Fruit fly (Drosophila melanogaster): Measurements from ENCODE around the gene CG34132.
A peak's percentile ranks its signal among the peaks of the same experiment; 100 is the strongest.

The CG34132 gene

dm6 chr2L:7885952-7886351 lies 649 bp downstream of the CG34132 start (continued):
- TF ChIP-seq CG3995 (GFP tag; optimal IDR thresholded peaks at IDR 0.05) = peak; percentile 63
- peak; percentile 71 for TF ChIP-seq Dref (GFP tag; IDR thresholded peaks at IDR 0.05)
- TF ChIP-seq ato (GFP tag; IDR thresholded peaks at IDR 0.05; ENCODE audit: partially characterized antibody) = peak; percentile 62; the same call in 1 of the 2 replicates
- peak; percentile 80 for TF ChIP-seq bbx (GFP tag; IDR thresholded peaks at IDR 0.05; ENCODE audit: partially characterized antibody)
- peak; percentile 12 for TF ChIP-seq YL-1 (GFP tag; optimal IDR thresholded peaks at IDR 0.05)
- TF ChIP-seq onecut (GFP tag; IDR thresholded peaks at IDR 0.05) = no peak
- peak in 1 of 2 experiments; percentile 92 for TF ChIP-seq Pdp1 (GFP tag; optimal IDR thresholded peaks at IDR 0.05)
- no peak for TF ChIP-seq CG10209 (GFP tag; optimal IDR thresholded peaks at IDR 0.05)
- TF ChIP-seq knrl (GFP tag; IDR thresholded peaks at IDR 0.05; ENCODE audit: partially characterized antibody) = peak; percentile 74
- TF ChIP-seq CG7963 (GFP tag; IDR thresholded peaks at IDR 0.05; ENCODE audit: partially characterized antibody) = peak; percentile 59; the same call in 2 of the 3 replicates
- 0 out of 4 replicates have a peak, but pooled peaks have one; percentile 64 for TF ChIP-seq chinmo (GFP tag; IDR thresholded peaks at IDR 0.05; ENCODE audit: partially characterized antibody)
- TF ChIP-seq vnd (GFP tag; IDR thresholded peaks at IDR 0.05; ENCODE audit: partially characterized antibody) = peak; percentile 65; the same call in 2 of the 3 replicates
- peak; percentile 46 for TF ChIP-seq pzg (GFP tag; optimal IDR thresholded peaks at IDR 0.05)
- no peak for TF ChIP-seq CG1832 (GFP tag; optimal IDR thresholded peaks at IDR 0.05)
- TF ChIP-seq trem (tag; optimal IDR thresholded peaks at IDR 0.05) = peak; percentile 4
- peak; percentile 79 for TF ChIP-seq CG13287 (GFP tag; IDR thresholded peaks at IDR 0.05; ENCODE audit: partially characterized antibody)
- peak; percentile 77 for TF ChIP-seq hbn (GFP tag; IDR thresholded peaks at IDR 0.05; ENCODE audit: partially characterized antibody)
- TF ChIP-seq unc-4 (GFP tag; IDR thresholded peaks at IDR 0.05; ENCODE audit: partially characterized antibody) = peak; percentile 67
- TF ChIP-seq gfzf (GFP tag; optimal IDR thresholded peaks at IDR 0.05) = peak; percentile 18
- no peak for TF ChIP-seq CG10565 (GFP tag; optimal IDR thresholded peaks at IDR 0.05)
- peak; percentile 71 for TF ChIP-seq BEAF-32 (GFP tag; optimal IDR thresholded peaks at IDR 0.05)
- TF ChIP-seq sna (GFP tag; IDR thresholded peaks at IDR 0.05; ENCODE audit: partially characterized antibody) = peak; percentile 73
- peak; percentile 69 for TF ChIP-seq CG16813 (GFP tag; IDR thresholded peaks at IDR 0.05; ENCODE audit: partially characterized antibody)
- TF ChIP-seq Bgb (GFP tag; IDR thresholded peaks at IDR 0.05; ENCODE audit: partially characterized antibody) = peak; percentile 72
- TF ChIP-seq Opbp (GFP tag; IDR thresholded peaks at IDR 0.05; ENCODE audit: partially characterized antibody) = peak; percentile 72; the same call in 2 of the 3 replicates
- peak in 1 of 2 experiments; percentile 18 for TF ChIP-seq crp (GFP tag; optimal IDR thresholded peaks at IDR 0.05)
- peak; percentile 71 for TF ChIP-seq Doc3 (GFP tag; IDR thresholded peaks at IDR 0.05; ENCODE audit: partially characterized antibody)
- TF ChIP-seq CG32772 (GFP tag; IDR thresholded peaks at IDR 0.05) = no peak
- peak; percentile 72 for TF ChIP-seq CG34224 (GFP tag; IDR thresholded peaks at IDR 0.05; ENCODE audit: partially characterized antibody)

- no peak for TF ChIP-seq Mrtf (GFP tag; IDR thresholded peaks at IDR 0.05)
- peak; percentile 28 for TF ChIP-seq pfk (GFP tag; optimal IDR thresholded peaks at IDR 0.05)
- TF ChIP-seq E2f1 (GFP tag; IDR thresholded peaks at IDR 0.05) = no peak
- peak; percentile 49 to 63 for TF ChIP-seq Trl (optimal IDR thresholded peaks at IDR 0.05)
- TF ChIP-seq Trl (GFP tag; optimal IDR thresholded peaks at IDR 0.05) = no peak
- no peak for TF ChIP-seq NfI (GFP tag; optimal IDR thresholded peaks at IDR 0.05)
- peak; percentile 7 for TF ChIP-seq nom (GFP tag; optimal IDR thresholded peaks at IDR 0.05)
- TF ChIP-seq CG3163 (GFP tag; optimal IDR thresholded peaks at IDR 0.05) = peak; percentile 65
- TF ChIP-seq CG34422 (GFP tag; IDR thresholded peaks at IDR 0.05) = no peak
- no peak for TF ChIP-seq abd-A (tag; optimal IDR thresholded peaks at IDR 0.05)
- TF ChIP-seq Jarid2 (GFP tag; optimal IDR thresholded peaks at IDR 0.05) = peak; percentile 14
- TF ChIP-seq CG12391 (tag; optimal IDR thresholded peaks at IDR 0.05) = no peak
- no peak for TF ChIP-seq CG4820 (GFP tag; optimal IDR thresholded peaks at IDR 0.05)
- TF ChIP-seq danr (GFP tag; IDR thresholded peaks at IDR 0.05) = no peak
- no peak for TF ChIP-seq Aef1 (GFP tag; IDR thresholded peaks at IDR 0.05)
- TF ChIP-seq gro (GFP tag; optimal IDR thresholded peaks at IDR 0.05) = no peak
Observed at dm6 chr2L:7887333-7887732, 2.0 kb downstream of the CG34132 start, which contains the start of gene CG7102. Gene CG7102 (minus strand): TSS chr2L:7887513.

Data from whole organism, embryonic.